Worm (Caenorhabditis elegans) whole organism, midembryonic: ENCODE results near the gene rpl-39.

Source experiments
- T22C8.4 ChIP-seq: fragments of 200-800 bp; sonication (Bioruptor generic); IDR thresholded peaks from 2 replicates; pipeline ENCODE4 v1.3.6; 2022; ENCODE audit warnings: missing genetic modification characterization, missing compliant biosample characterization
- cog-1 ChIP-seq: sonication (generic microtip); optimal IDR thresholded peaks from 2 replicates; lab custom pipeline; 2016; ENCODE audit warnings: missing genetic modification characterization, missing compliant biosample characterization
- flt-1 ChIP-seq: fragments of 200-800 bp; sonication (Bioruptor generic); IDR thresholded peaks from 2 replicates; pipeline ENCODE4 v1.3.6; 2022; ENCODE audit warnings: missing genetic modification characterization, missing compliant biosample characterization
- klf-2 ChIP-seq: fragments of 200-800 bp; sonication (Bioruptor generic); conservative IDR thresholded peaks from 2 replicates; pipeline ENCODE4 v1.3.6; 2022; ENCODE audit warnings: missing genetic modification reagents, missing genetic modification characterization, missing compliant biosample characterization
- med-1 ChIP-seq: sonication (generic microtip); optimal IDR thresholded peaks from 2 replicates; lab custom pipeline; 2017; ENCODE audit warnings: missing genetic modification characterization, mild to moderate bottlenecking, missing compliant biosample characterization, antibody characterized with exemption, missing genetic modification reagents; ENCODE audit not compliant: insufficient read depth
- ref-1 ChIP-seq: fragments of 200-800 bp; sonication (Bioruptor generic); conservative IDR thresholded peaks from 2 replicates; pipeline ENCODE4 v1.3.6; 2022; ENCODE audit warnings: missing genetic modification reagents, missing genetic modification characterization, missing compliant biosample characterization
- ztf-23 ChIP-seq: fragments of 200-800 bp; sonication (Bioruptor generic); IDR thresholded peaks from 2 replicates; pipeline ENCODE4 v1.3.6; 2022; ENCODE audit warnings: missing genetic modification reagents, missing genetic modification characterization, missing compliant biosample characterization
- ztf-29 ChIP-seq: fragments of 200-800 bp; sonication (Bioruptor generic); IDR thresholded peaks from 2 replicates; pipeline ENCODE4 v1.3.6; 2022; ENCODE audit warnings: missing genetic modification reagents, missing genetic modification characterization, missing compliant biosample characterization

DNA sequence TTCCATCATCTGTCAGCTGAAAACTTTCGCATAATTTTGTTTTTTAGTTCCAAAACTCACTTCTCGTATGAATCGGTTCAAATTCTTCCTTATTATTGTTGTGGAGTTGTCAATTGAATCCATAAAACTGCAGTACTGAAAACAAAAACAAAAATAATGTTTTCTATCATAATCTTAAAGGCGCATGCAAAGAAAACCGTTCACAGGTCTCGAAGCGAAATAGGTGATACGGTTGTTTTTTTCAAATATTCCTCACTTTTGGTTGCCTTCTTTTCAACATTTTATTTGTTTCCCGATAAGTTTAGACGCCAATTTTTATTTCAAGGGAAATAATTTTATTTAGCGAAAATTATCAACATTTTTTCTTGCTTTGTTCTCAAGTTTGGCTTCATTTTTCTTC is 27.7 kb upstream of the rpl-39 start:
- TF ChIP-seq cog-1 (tag; lab: Kevin White, UChicago) (no peak), T22C8.4 (GFP tag; lab: Robert Waterston, UW) (no peak), med-1 (GFP tag; lab: Kevin White, UChicago) (no peak), ztf-29 (no peak), flt-1 (no peak), ref-1 (GFP tag; lab: Robert Waterston, UW) (no peak), klf-2 (no peak), ztf-23 (GFP tag; lab: Robert Waterston, UW) (no peak)
